Fruit fly (Drosophila melanogaster) whole organism, embryonic: ENCODE data around the gene Plap.
A peak's percentile ranks its signal among the peaks of the same experiment; 100 is the strongest.

ENCODE experiments used
- Bgb ChIP-seq: fragments of 200-800 bp; sonication (Bioruptor generic); IDR thresholded peaks from 2 replicates; pipeline ENCODE4 v1.3.6; 2022; ENCODE audit warnings: missing biosample characterization, missing genetic modification characterization; ENCODE audit not compliant: partially characterized antibody
- CG11085 ChIP-seq: fragments of 200-800 bp; sonication (Bioruptor generic); IDR thresholded peaks from 2 replicates; pipeline ENCODE4 v1.3.6; 2022; ENCODE audit warnings: missing biosample characterization, missing genetic modification characterization
- CG11695 ChIP-seq: fragments of 200-800 bp; sonication (Bioruptor generic); IDR thresholded peaks from 3 replicates; pipeline ENCODE4 v1.3.6; 2022; ENCODE audit warnings: missing biosample characterization, missing genetic modification characterization
- CG14014 ChIP-seq: fragments of 200-800 bp; sonication (Bioruptor generic); IDR thresholded peaks from 2 replicates; pipeline ENCODE4 v1.3.6; 2022; ENCODE audit warnings: missing biosample characterization, missing genetic modification characterization
- CG17328 ChIP-seq: fragments of 200-800 bp; sonication (Bioruptor generic); IDR thresholded peaks from 2 replicates; pipeline ENCODE4 v1.3.6; 2022; ENCODE audit warnings: missing biosample characterization, missing genetic modification characterization
- CG17385 ChIP-seq: fragments of 200-800 bp; sonication (Bioruptor generic); optimal IDR thresholded peaks from 3 replicates; lab custom pipeline; 2018; ENCODE audit warnings: missing biosample characterization, mild to moderate bottlenecking, missing genetic modification characterization
- CG18619 ChIP-seq: fragments of 200-800 bp; sonication (Bioruptor generic); optimal IDR thresholded peaks from 3 replicates; lab custom pipeline; 2017; ENCODE audit warnings: missing biosample characterization, mild to moderate bottlenecking, missing genetic modification characterization
- CG31365 ChIP-seq: fragments of 200-800 bp; sonication (Bioruptor generic); optimal IDR thresholded peaks from 2 replicates; lab custom pipeline; 2018; ENCODE audit warnings: missing biosample characterization, mild to moderate bottlenecking, missing genetic modification characterization
- CG3838 ChIP-seq: fragments of 200-800 bp; sonication (Bioruptor generic); optimal IDR thresholded peaks from 3 replicates; lab custom pipeline; 2016; ENCODE audit warnings: missing biosample characterization, missing genetic modification characterization
- CG6272 ChIP-seq: fragments of 200-800 bp; sonication (Bioruptor generic); IDR thresholded peaks from 2 replicates; pipeline ENCODE4 v1.3.6; 2022; ENCODE audit warnings: missing biosample characterization, missing genetic modification characterization
- CG6654 ChIP-seq: fragments of 200-800 bp; sonication (Bioruptor generic); optimal IDR thresholded peaks from 2 replicates; lab custom pipeline; 2017; ENCODE audit warnings: missing biosample characterization, mild to moderate bottlenecking, missing genetic modification characterization
- CG6683 ChIP-seq: fragments of 200-800 bp; sonication (Bioruptor generic); optimal IDR thresholded peaks from 2 replicates; lab custom pipeline; 2017; ENCODE audit warnings: missing biosample characterization, mild to moderate bottlenecking, missing genetic modification characterization, missing genetic modification reagents
- CG6765 ChIP-seq: fragments of 200-800 bp; sonication (Bioruptor generic); optimal IDR thresholded peaks from 3 replicates; lab custom pipeline; 2017; ENCODE audit warnings: missing biosample characterization, mild to moderate bottlenecking, missing genetic modification characterization
- CG8478 ChIP-seq: fragments of >200 bp; optimal IDR thresholded peaks from 2 replicates; lab custom pipeline; 2018
- D19A ChIP-seq: fragments of 200-800 bp; optimal IDR thresholded peaks from 3 replicates; lab custom pipeline; 2019; ENCODE audit warnings: missing biosample characterization, mild to moderate bottlenecking, missing genetic modification characterization, moderate library complexity
- Dfd ChIP-seq, 2 experiments: fragments of >200 bp; optimal IDR thresholded peaks; 2 replicates each; lab custom pipeline; 2017; ENCODE audit warnings: missing biosample characterization in 2 of 2, missing genetic modification characterization in 2 of 2
- Dip2 ChIP-seq: fragments of 200-800 bp; sonication (Bioruptor generic); IDR thresholded peaks from 2 replicates; pipeline ENCODE4 v1.3.6; 2022; ENCODE audit warnings: missing biosample characterization, missing genetic modification characterization
- Dp ChIP-seq: fragments of 200-800 bp; sonication (Bioruptor generic); optimal IDR thresholded peaks from 2 replicates; lab custom pipeline; 2018; ENCODE audit warnings: missing biosample characterization, mild to moderate bottlenecking, missing genetic modification characterization, moderate library complexity
- Drgx ChIP-seq: fragments of 200-800 bp; sonication (Bioruptor generic); IDR thresholded peaks from 2 replicates; pipeline ENCODE4 v1.3.6; 2022; ENCODE audit warnings: missing biosample characterization, missing genetic modification characterization
- Fer1 ChIP-seq: fragments of 200-800 bp; sonication (Bioruptor generic); optimal IDR thresholded peaks from 2 replicates; lab custom pipeline; 2017; ENCODE audit warnings: missing biosample characterization, mild to moderate bottlenecking, missing genetic modification characterization
- Gug ChIP-seq: fragments of 200-800 bp; sonication (Bioruptor generic); IDR thresholded peaks from 4 replicates; pipeline ENCODE4 v1.3.6; 2022; ENCODE audit warnings: missing biosample characterization, missing genetic modification characterization
- Hand ChIP-seq: fragments of 200-800 bp; sonication (Bioruptor generic); optimal IDR thresholded peaks from 2 replicates; lab custom pipeline; 2017; ENCODE audit warnings: mild to moderate bottlenecking, missing biosample characterization, missing genetic modification reagents, missing genetic modification characterization
- Hmr ChIP-seq: fragments of 200-800 bp; sonication (Bioruptor generic); optimal IDR thresholded peaks from 3 replicates; lab custom pipeline; 2017; ENCODE audit warnings: mild to moderate bottlenecking, missing biosample characterization, missing genetic modification reagents, missing genetic modification characterization
- Hr78 ChIP-seq, 2 experiments: fragments of 200-800 bp in 1 of 2; fragments of >200 bp in 1 of 2; sonication (Bioruptor generic) in 1 of 2; optimal IDR thresholded peaks; 2 replicates each; lab custom pipeline; 2017 to 2019; ENCODE audit warnings: missing biosample characterization in 2 of 2, missing genetic modification characterization in 2 of 2, mild to moderate bottlenecking in 1 of 2, moderate library complexity in 1 of 2
- Meics ChIP-seq: fragments of 200-800 bp; sonication (Bioruptor generic); optimal IDR thresholded peaks from 2 replicates; lab custom pipeline; 2017; ENCODE audit warnings: missing biosample characterization, mild to moderate bottlenecking, missing genetic modification characterization
- Scr ChIP-seq: fragments of 200-800 bp; sonication (Bioruptor generic); IDR thresholded peaks from 2 replicates; pipeline ENCODE4 v1.3.6; 2022; ENCODE audit warnings: missing biosample characterization, missing genetic modification characterization; ENCODE audit not compliant: partially characterized antibody
- Taf1 ChIP-seq: fragments of 200-800 bp; sonication (Bioruptor generic); IDR thresholded peaks from 2 replicates; pipeline ENCODE4 v1.3.6; 2022; ENCODE audit warnings: missing biosample characterization, missing genetic modification characterization
- ato ChIP-seq: fragments of 200-800 bp; sonication (Bioruptor generic); IDR thresholded peaks from 2 replicates; pipeline ENCODE4 v1.3.6; 2022; ENCODE audit warnings: missing biosample characterization, missing genetic modification characterization; ENCODE audit not compliant: partially characterized antibody
- chm ChIP-seq: fragments of 200-800 bp; sonication (Bioruptor generic); IDR thresholded peaks from 2 replicates; pipeline ENCODE4 v1.3.6; 2022; ENCODE audit warnings: missing biosample characterization, missing genetic modification characterization
- cwo ChIP-seq: fragments of 200-800 bp; sonication (Bioruptor generic); optimal IDR thresholded peaks from 3 replicates; lab custom pipeline; 2017; ENCODE audit warnings: missing biosample characterization, missing genetic modification characterization, mild to moderate bottlenecking, moderate library complexity, missing genetic modification reagents
- eve ChIP-seq, 2 experiments: fragments of >200 bp; optimal IDR thresholded peaks; 2 replicates each; lab custom pipeline; 2017; ENCODE audit warnings: missing biosample characterization in 2 of 2, missing genetic modification characterization in 2 of 2
- fru ChIP-seq: fragments of >200 bp; optimal IDR thresholded peaks from 2 replicates; lab custom pipeline; 2017
- gcm ChIP-seq: fragments of 200-800 bp; sonication (Bioruptor generic); optimal IDR thresholded peaks from 2 replicates; lab custom pipeline; 2019; ENCODE audit warnings: missing biosample characterization, mild to moderate bottlenecking, missing genetic modification characterization, moderate library complexity
- gsb ChIP-seq: fragments of 200-800 bp; sonication (Bioruptor generic); IDR thresholded peaks from 2 replicates; pipeline ENCODE4 v1.3.6; 2022; ENCODE audit warnings: missing biosample characterization, missing genetic modification characterization
- insv ChIP-seq, 2 experiments: fragments of 200-800 bp; sonication (Bioruptor generic); optimal IDR thresholded peaks; 3 replicates each; lab custom pipeline; 2016 to 2018; ENCODE audit warnings: missing biosample characterization in 2 of 2, missing genetic modification characterization in 2 of 2
- lilli ChIP-seq: fragments of 200-800 bp; sonication (Bioruptor generic); optimal IDR thresholded peaks from 3 replicates; lab custom pipeline; 2016; ENCODE audit warnings: missing biosample characterization, missing genetic modification characterization
- luna ChIP-seq: fragments of 200-800 bp; sonication (Bioruptor generic); optimal IDR thresholded peaks from 2 replicates; lab custom pipeline; 2016; ENCODE audit warnings: missing biosample characterization, missing genetic modification characterization
- maf-S ChIP-seq: fragments of 200-800 bp; sonication (Bioruptor generic); optimal IDR thresholded peaks from 2 replicates; lab custom pipeline; 2016; ENCODE audit warnings: missing biosample characterization, missing genetic modification characterization
- nau ChIP-seq: fragments of 200-800 bp; sonication (Bioruptor generic); optimal IDR thresholded peaks from 3 replicates; lab custom pipeline; 2017; ENCODE audit warnings: missing biosample characterization, mild to moderate bottlenecking, missing genetic modification characterization, missing genetic modification reagents
- nerfin-1 ChIP-seq: fragments of 200-800 bp; sonication (Bioruptor generic); optimal IDR thresholded peaks from 3 replicates; lab custom pipeline; 2019; ENCODE audit warnings: missing biosample characterization, mild to moderate bottlenecking, missing genetic modification characterization, moderate library complexity
- nom ChIP-seq: fragments of 200-800 bp; sonication (Bioruptor generic); optimal IDR thresholded peaks from 2 replicates; lab custom pipeline; 2017; ENCODE audit warnings: missing biosample characterization, missing genetic modification characterization, mild to moderate bottlenecking, moderate library complexity, missing genetic modification reagents
- org-1 ChIP-seq: fragments of 200-800 bp; sonication (Bioruptor generic); optimal IDR thresholded peaks from 2 replicates; lab custom pipeline; 2017; ENCODE audit warnings: missing biosample characterization, missing genetic modification characterization
- pb ChIP-seq: fragments of 200-800 bp; sonication (Bioruptor generic); optimal IDR thresholded peaks from 3 replicates; lab custom pipeline; 2016; ENCODE audit warnings: missing biosample characterization, missing genetic modification characterization
- sd ChIP-seq: fragments of 200-800 bp; sonication (Bioruptor generic); optimal IDR thresholded peaks from 3 replicates; lab custom pipeline; 2018; ENCODE audit warnings: missing biosample characterization, mild to moderate bottlenecking, missing genetic modification characterization, moderate library complexity
- shn ChIP-seq: fragments of 200-800 bp; sonication (Bioruptor generic); optimal IDR thresholded peaks from 3 replicates; lab custom pipeline; 2016; ENCODE audit warnings: missing biosample characterization, missing genetic modification characterization
- tin ChIP-seq: fragments of 200-800 bp; sonication (Bioruptor generic); optimal IDR thresholded peaks from 3 replicates; lab custom pipeline; 2016; ENCODE audit warnings: missing biosample characterization, missing genetic modification characterization
- trem ChIP-seq: fragments of 200-800 bp; optimal IDR thresholded peaks from 3 replicates; lab custom pipeline; 2019; ENCODE audit warnings: missing biosample characterization, mild to moderate bottlenecking, missing genetic modification characterization, moderate library complexity
- vfl ChIP-seq: fragments of 200-800 bp; sonication (Bioruptor generic); optimal IDR thresholded peaks from 2 replicates; lab custom pipeline; 2016; ENCODE audit warnings: missing biosample characterization, missing genetic modification characterization
- zfh2 ChIP-seq: fragments of 200-800 bp; sonication (Bioruptor generic); optimal IDR thresholded peaks from 2 replicates; lab custom pipeline; 2016; ENCODE audit warnings: missing biosample characterization, missing genetic modification characterization

Gene Plap

DNA sequence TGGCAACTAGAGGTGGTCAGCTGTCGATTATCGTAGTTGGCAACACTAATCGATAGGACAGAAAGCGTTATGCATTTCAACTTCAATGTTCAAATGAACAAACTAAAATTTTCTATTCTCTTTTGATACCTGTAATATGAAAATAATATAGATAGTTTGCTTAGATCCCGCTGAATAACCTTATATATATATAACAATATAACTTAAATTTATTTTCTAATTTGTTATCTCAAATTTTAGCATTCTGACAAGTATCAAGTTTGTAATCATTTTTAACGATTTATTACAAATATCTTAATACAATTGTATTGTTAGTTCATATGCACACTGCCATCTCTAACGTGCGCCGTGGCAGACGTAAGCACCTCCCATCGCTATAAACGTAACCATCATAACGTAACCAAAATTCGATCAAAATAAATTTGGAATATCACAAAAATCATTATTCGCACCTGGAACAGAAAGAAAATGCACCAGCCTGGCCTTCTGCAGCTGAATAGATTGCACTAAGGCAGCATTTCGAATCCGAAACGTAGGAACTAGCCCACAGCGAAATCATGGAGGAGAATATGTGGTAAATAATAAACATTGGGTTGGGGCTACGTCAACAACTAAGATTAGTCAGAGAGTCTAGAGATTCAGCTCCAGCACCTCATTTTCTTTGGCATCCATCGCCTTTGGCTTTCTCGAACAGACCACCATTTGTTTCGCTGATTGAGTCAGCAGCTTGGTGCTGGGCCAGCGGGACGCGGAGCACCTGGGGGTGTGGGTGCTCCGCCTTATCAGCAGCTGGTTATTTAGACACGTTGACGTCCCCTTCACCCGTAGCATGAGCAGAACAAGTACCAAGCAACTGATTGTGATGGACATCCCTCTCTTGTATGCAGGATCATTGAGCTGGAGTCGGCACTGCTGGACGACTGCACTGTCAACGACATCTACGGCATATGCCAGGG lies 41.0 kb downstream of the Plap start, which contains the start of the genes Pino and TBC1D23 (continued):
- TF ChIP-seq nerfin-1 (tag; lab: Kevin White, UChicago) = peak; percentile 46
- peak in 1 of 2 experiments; percentile 8 for TF ChIP-seq insv (GFP tag; optimal IDR thresholded peaks at IDR 0.05; lab: Kevin White, UChicago)
- TF ChIP-seq CG11085 (GFP tag; lab: Robert Waterston, UW) = peak; percentile 42; the same call in 1 of the 2 replicates
- peak; percentile 71 for TF ChIP-seq trem (tag; lab: Kevin White, UChicago)
- no peak for TF ChIP-seq nom (GFP tag; lab: Kevin White, UChicago)
- TF ChIP-seq nau (GFP tag; lab: Kevin White, UChicago) = no peak
- TF ChIP-seq Meics (GFP tag; lab: Kevin White, UChicago) = peak; percentile 64
- peak; percentile 70 for TF ChIP-seq CG17328 (GFP tag; lab: Robert Waterston, UW)
- TF ChIP-seq Drgx = 0 out of 2 replicates have a peak, but pooled peaks have one; percentile 21
- TF ChIP-seq Dfd (GFP tag; optimal IDR thresholded peaks at IDR 0.05; lab: Kevin White, UChicago) = no peak
- 0 out of 2 replicates have a peak, but pooled peaks have one; percentile 42 for TF ChIP-seq Taf1
- TF ChIP-seq CG8478 (lab: Kevin White, UChicago) = no peak
- peak; percentile 21 for TF ChIP-seq org-1 (GFP tag; lab: Kevin White, UChicago)
- TF ChIP-seq Hr78 (GFP tag; optimal IDR thresholded peaks at IDR 0.05; lab: Kevin White, UChicago) = no peak
- TF ChIP-seq eve (GFP tag; optimal IDR thresholded peaks at IDR 0.05; lab: Kevin White, UChicago) = no peak
- TF ChIP-seq CG6654 = no peak
- peak; percentile 30 for TF ChIP-seq Fer1 (GFP tag; lab: Kevin White, UChicago)
- TF ChIP-seq CG6272 = peak; percentile 65
- no peak for TF ChIP-seq pb (GFP tag; lab: Kevin White, UChicago)
- no peak for TF ChIP-seq maf-S
- TF ChIP-seq gcm = peak; percentile 37
- peak; percentile 80 for TF ChIP-seq Scr (GFP tag; lab: Robert Waterston, UW)
- TF ChIP-seq CG11695 (GFP tag; lab: Robert Waterston, UW) = peak; percentile 69
- TF ChIP-seq vfl (GFP tag; lab: Kevin White, UChicago) = peak; percentile 76
- no peak for TF ChIP-seq CG31365 (tag; lab: Kevin White, UChicago)
- TF ChIP-seq tin (GFP tag; lab: Kevin White, UChicago) = peak; percentile 69
- TF ChIP-seq ato (GFP tag; lab: Robert Waterston, UW) = no peak
- peak; percentile 28 for TF ChIP-seq luna (GFP tag; lab: Kevin White, UChicago)
- TF ChIP-seq CG17385 (GFP tag; lab: Kevin White, UChicago) = peak; percentile 47
- TF ChIP-seq CG3838 = no peak
- TF ChIP-seq Gug (GFP tag; lab: Robert Waterston, UW) = peak; percentile 73; the same call in 3 of the 4 replicates
- peak; percentile 57; the same call in 1 of the 2 replicates for TF ChIP-seq CG14014 (GFP tag; lab: Robert Waterston, UW)
- TF ChIP-seq Hmr = peak; percentile 79
- no peak for TF ChIP-seq fru (lab: Kevin White, UChicago)
- TF ChIP-seq cwo (GFP tag; lab: Kevin White, UChicago) = peak; percentile 28
- peak; percentile 46 for TF ChIP-seq Bgb (GFP tag; lab: Robert Waterston, UW)
- TF ChIP-seq Dip2 (GFP tag; lab: Robert Waterston, UW) = no peak
- TF ChIP-seq sd = peak; percentile 20
- TF ChIP-seq D19A (tag; lab: Kevin White, UChicago) = peak; percentile 56
- no peak for TF ChIP-seq Hand (GFP tag; lab: Kevin White, UChicago)
- TF ChIP-seq CG6765 (GFP tag; lab: Kevin White, UChicago) = no peak
- TF ChIP-seq zfh2 (GFP tag; lab: Kevin White, UChicago) = peak; percentile 69
- TF ChIP-seq Dp = peak; percentile 5
- no peak for TF ChIP-seq gsb (GFP tag; lab: Robert Waterston, UW)
- TF ChIP-seq chm (GFP tag; lab: Robert Waterston, UW) = no peak
- TF ChIP-seq shn = no peak
- TF ChIP-seq CG6683 (GFP tag; lab: Kevin White, UChicago) = no peak
- peak; percentile 63 for TF ChIP-seq CG18619 (GFP tag; lab: Kevin White, UChicago)
- TF ChIP-seq lilli (GFP tag; lab: Kevin White, UChicago) = peak; percentile 78
